Fruit fly (Drosophila melanogaster) whole organism, embryonic: Measurements from ENCODE around the gene ATPsynD.

Source experiments
- CG1024 ChIP-seq: fragments of 200-800 bp; sonication (Bioruptor generic); IDR thresholded peaks from 2 replicates; pipeline ENCODE4 v1.3.6; 2022; ENCODE audit warnings: missing biosample characterization, missing genetic modification characterization
- CG10267 ChIP-seq: fragments of 200-800 bp; sonication (Bioruptor generic); optimal IDR thresholded peaks from 2 replicates; lab custom pipeline; 2018; ENCODE audit warnings: missing biosample characterization, mild to moderate bottlenecking, missing genetic modification characterization, moderate library complexity
- CG10321 ChIP-seq: fragments of 200-800 bp; sonication (Bioruptor generic); IDR thresholded peaks from 2 replicates; pipeline ENCODE4 v1.3.6; 2022; ENCODE audit warnings: missing biosample characterization, missing genetic modification characterization
- CG10431 ChIP-seq: fragments of 200-800 bp; sonication (Bioruptor generic); optimal IDR thresholded peaks from 3 replicates; lab custom pipeline; 2018; ENCODE audit warnings: missing biosample characterization, mild to moderate bottlenecking, missing genetic modification characterization
- CG11695 ChIP-seq: fragments of 200-800 bp; sonication (Bioruptor generic); IDR thresholded peaks from 3 replicates; pipeline ENCODE4 v1.3.6; 2022; ENCODE audit warnings: missing biosample characterization, missing genetic modification characterization
- CG11696 ChIP-seq: fragments of 200-800 bp; sonication (Bioruptor generic); IDR thresholded peaks from 2 replicates; pipeline ENCODE4 v1.3.6; 2022; ENCODE audit warnings: missing biosample characterization, missing genetic modification characterization
- CG11723 ChIP-seq: fragments of 200-800 bp; sonication (Bioruptor generic); optimal IDR thresholded peaks from 2 replicates; lab custom pipeline; 2017; ENCODE audit warnings: missing biosample characterization, mild to moderate bottlenecking, missing genetic modification characterization
- CG15696 ChIP-seq: fragments of 200-800 bp; sonication (Bioruptor generic); optimal IDR thresholded peaks from 2 replicates; lab custom pipeline; 2019; ENCODE audit warnings: missing biosample characterization, mild to moderate bottlenecking, missing genetic modification characterization, moderate library complexity
- CG1602 ChIP-seq: fragments of 200-800 bp; sonication (Bioruptor generic); optimal IDR thresholded peaks from 3 replicates; lab custom pipeline; 2016; ENCODE audit warnings: missing biosample characterization, missing genetic modification characterization
- CG1647 ChIP-seq: fragments of 200-800 bp; sonication (Bioruptor generic); optimal IDR thresholded peaks from 3 replicates; lab custom pipeline; 2016; ENCODE audit warnings: missing biosample characterization, missing genetic modification characterization
- CG18011 ChIP-seq: fragments of 200-800 bp; sonication (Bioruptor generic); optimal IDR thresholded peaks from 2 replicates; lab custom pipeline; 2017; ENCODE audit warnings: missing biosample characterization, missing genetic modification characterization, mild to moderate bottlenecking, moderate library complexity, missing genotype
- CG18599 ChIP-seq: fragments of 200-800 bp; sonication (Bioruptor generic); optimal IDR thresholded peaks from 3 replicates; lab custom pipeline; 2017; ENCODE audit warnings: missing biosample characterization, missing genetic modification characterization, mild to moderate bottlenecking, moderate library complexity, missing genetic modification reagents
- CG2120 ChIP-seq: fragments of 200-800 bp; sonication (Bioruptor generic); optimal IDR thresholded peaks from 3 replicates; lab custom pipeline; 2016; ENCODE audit warnings: missing biosample characterization, missing genetic modification characterization
- CG2712 ChIP-seq: fragments of 200-800 bp; optimal IDR thresholded peaks from 3 replicates; lab custom pipeline; 2019; ENCODE audit warnings: missing biosample characterization, mild to moderate bottlenecking, missing genetic modification characterization, moderate library complexity
- CG34376 ChIP-seq: fragments of 200-800 bp; sonication (Bioruptor generic); optimal IDR thresholded peaks from 2 replicates; lab custom pipeline; 2018; ENCODE audit warnings: missing biosample characterization, mild to moderate bottlenecking, missing genetic modification characterization
- CG42726 ChIP-seq: fragments of 200-800 bp; sonication (Bioruptor generic); IDR thresholded peaks from 2 replicates; pipeline ENCODE4 v1.3.6; 2022; ENCODE audit warnings: missing biosample characterization, missing genetic modification characterization; ENCODE audit not compliant: partially characterized antibody
- CG4328 ChIP-seq: fragments of 200-800 bp; sonication (Bioruptor generic); optimal IDR thresholded peaks from 3 replicates; lab custom pipeline; 2017; ENCODE audit warnings: missing biosample characterization, missing genetic modification reagents, missing genetic modification characterization
- CG8089 ChIP-seq: fragments of 200-800 bp; sonication (Bioruptor generic); optimal IDR thresholded peaks from 3 replicates; lab custom pipeline; 2016; ENCODE audit warnings: missing biosample characterization, missing genetic modification characterization
- CG8281 ChIP-seq: fragments of 200-800 bp; sonication (Bioruptor generic); optimal IDR thresholded peaks from 2 replicates; lab custom pipeline; 2018; ENCODE audit warnings: missing biosample characterization, mild to moderate bottlenecking, missing genetic modification characterization, moderate library complexity
- CG8944 ChIP-seq: fragments of 200-800 bp; sonication (Bioruptor generic); optimal IDR thresholded peaks from 3 replicates; lab custom pipeline; 2016; ENCODE audit warnings: missing biosample characterization, missing genetic modification characterization
- CG9876 ChIP-seq: fragments of 200-800 bp; sonication (Bioruptor generic); optimal IDR thresholded peaks from 2 replicates; lab custom pipeline; 2016; ENCODE audit warnings: missing biosample characterization, missing genetic modification characterization
- Camta ChIP-seq: fragments of 200-800 bp; sonication (Bioruptor generic); optimal IDR thresholded peaks from 2 replicates; lab custom pipeline; 2016; ENCODE audit warnings: missing biosample characterization, missing genetic modification characterization
- Hey ChIP-seq: fragments of 200-800 bp; sonication (Bioruptor generic); optimal IDR thresholded peaks from 3 replicates; lab custom pipeline; 2018; ENCODE audit warnings: missing biosample characterization, mild to moderate bottlenecking, missing genetic modification characterization
- HmgD ChIP-seq: fragments of 200-800 bp; sonication (Bioruptor generic); optimal IDR thresholded peaks from 3 replicates; lab custom pipeline; 2016; ENCODE audit warnings: missing biosample characterization, missing genetic modification characterization
- Jarid2 ChIP-seq: fragments of 200-800 bp; sonication (Bioruptor generic); optimal IDR thresholded peaks from 3 replicates; lab custom pipeline; 2017; ENCODE audit warnings: mild to moderate bottlenecking, missing biosample characterization, missing genetic modification reagents, missing genetic modification characterization
- Med ChIP-seq: fragments of 200-800 bp; sonication (Bioruptor generic); peaks from one replicate; lab custom pipeline; 2016; ENCODE audit warnings: missing biosample characterization, missing genetic modification characterization, mild to moderate bottlenecking, inconsistent platforms, moderate library complexity
- Myb ChIP-seq: fragments of 200-800 bp; sonication (Bioruptor generic); optimal IDR thresholded peaks from 2 replicates; lab custom pipeline; 2016; ENCODE audit warnings: missing biosample characterization, missing genetic modification characterization
- NC2β ChIP-seq: fragments of 200-800 bp; sonication (Bioruptor generic); optimal IDR thresholded peaks from 2 replicates; lab custom pipeline; 2016; ENCODE audit warnings: missing biosample characterization, missing genetic modification characterization
- Nf-YB ChIP-seq: fragments of 200-800 bp; sonication (Bioruptor generic); optimal IDR thresholded peaks from 3 replicates; lab custom pipeline; 2019; ENCODE audit warnings: missing biosample characterization, mild to moderate bottlenecking, missing genetic modification characterization, moderate library complexity
- Opbp ChIP-seq: fragments of 200-800 bp; sonication (Bioruptor generic); IDR thresholded peaks from 3 replicates; pipeline ENCODE4 v1.3.6; 2022; ENCODE audit warnings: missing biosample characterization, missing genetic modification characterization; ENCODE audit not compliant: partially characterized antibody
- Rx ChIP-seq: fragments of 200-800 bp; sonication (Bioruptor generic); IDR thresholded peaks from 2 replicates; pipeline ENCODE4 v1.3.6; 2022; ENCODE audit warnings: missing biosample characterization, missing genetic modification characterization
- aop ChIP-seq: fragments of 200-800 bp; sonication (Bioruptor generic); IDR thresholded peaks from 2 replicates; pipeline ENCODE4 v1.3.6; 2022; ENCODE audit warnings: missing biosample characterization, missing genetic modification characterization
- bab2 ChIP-seq: fragments of 200-800 bp; sonication (Bioruptor generic); optimal IDR thresholded peaks from 2 replicates; lab custom pipeline; 2016; ENCODE audit warnings: missing biosample characterization, missing genetic modification characterization
- bbx ChIP-seq: fragments of 200-800 bp; sonication (Bioruptor generic); IDR thresholded peaks from 2 replicates; pipeline ENCODE4 v1.3.6; 2022; ENCODE audit warnings: missing biosample characterization, missing genetic modification characterization; ENCODE audit not compliant: partially characterized antibody
- chif ChIP-seq, 2 experiments: fragments of 200-800 bp; sonication (Bioruptor generic); optimal IDR thresholded peaks; 3 replicates each; lab custom pipeline; 2016; ENCODE audit warnings: missing biosample characterization in 2 of 2, missing genetic modification characterization in 2 of 2
- dimm ChIP-seq: fragments of 200-800 bp; sonication (Bioruptor generic); IDR thresholded peaks from 2 replicates; pipeline ENCODE4 v1.3.6; 2022; ENCODE audit warnings: missing biosample characterization, missing genetic modification characterization
- fd64A ChIP-seq: fragments of 200-800 bp; sonication (Bioruptor generic); optimal IDR thresholded peaks from 3 replicates; lab custom pipeline; 2018; ENCODE audit warnings: missing biosample characterization, mild to moderate bottlenecking, missing genetic modification characterization
- ftz-f1 ChIP-seq: fragments of 200-800 bp; sonication (Bioruptor generic); optimal IDR thresholded peaks from 2 replicates; lab custom pipeline; 2016; ENCODE audit warnings: missing biosample characterization, missing genetic modification characterization
- gcm2 ChIP-seq: fragments of 200-800 bp; sonication (Bioruptor generic); optimal IDR thresholded peaks from 2 replicates; lab custom pipeline; 2016; ENCODE audit warnings: missing biosample characterization, missing genetic modification characterization
- grau ChIP-seq: fragments of 200-800 bp; optimal IDR thresholded peaks from 3 replicates; lab custom pipeline; 2019; ENCODE audit warnings: missing biosample characterization, mild to moderate bottlenecking, missing genetic modification characterization, moderate library complexity
- gt ChIP-seq: fragments of 200-800 bp; sonication (Bioruptor generic); IDR thresholded peaks from 2 replicates; pipeline ENCODE4 v1.3.6; 2022; ENCODE audit warnings: missing biosample characterization, missing genetic modification characterization
- kni ChIP-seq: fragments of 200-800 bp; sonication (Bioruptor generic); optimal IDR thresholded peaks from 3 replicates; lab custom pipeline; 2017; ENCODE audit warnings: mild to moderate bottlenecking, missing biosample characterization, missing genetic modification reagents, missing genetic modification characterization
- lilli ChIP-seq: fragments of 200-800 bp; sonication (Bioruptor generic); optimal IDR thresholded peaks from 3 replicates; lab custom pipeline; 2016; ENCODE audit warnings: missing biosample characterization, missing genetic modification characterization
- pho ChIP-seq: fragments of 200-800 bp; sonication (Bioruptor generic); optimal IDR thresholded peaks from 2 replicates; lab custom pipeline; 2016; ENCODE audit warnings: missing biosample characterization, missing genetic modification characterization
- row ChIP-seq: fragments of 200-800 bp; sonication (Bioruptor generic); IDR thresholded peaks from 3 replicates; pipeline ENCODE4 v1.3.6; 2022; ENCODE audit warnings: missing biosample characterization, missing genetic modification characterization
- sd ChIP-seq: fragments of 200-800 bp; sonication (Bioruptor generic); optimal IDR thresholded peaks from 3 replicates; lab custom pipeline; 2018; ENCODE audit warnings: missing biosample characterization, mild to moderate bottlenecking, missing genetic modification characterization, moderate library complexity
- slp2 ChIP-seq: fragments of 200-800 bp; sonication (Bioruptor generic); optimal IDR thresholded peaks from 2 replicates; lab custom pipeline; 2016; ENCODE audit warnings: missing biosample characterization, missing genetic modification characterization
- tna ChIP-seq: fragments of 200-800 bp; sonication (Bioruptor generic); IDR thresholded peaks from 2 replicates; pipeline ENCODE4 v1.3.6; 2022; ENCODE audit warnings: missing biosample characterization, missing genetic modification characterization; ENCODE audit not compliant: partially characterized antibody
- trem ChIP-seq: fragments of 200-800 bp; optimal IDR thresholded peaks from 3 replicates; lab custom pipeline; 2019; ENCODE audit warnings: missing biosample characterization, mild to moderate bottlenecking, missing genetic modification characterization, moderate library complexity

Gene ATPsynD

dm6 chr3R:19096299-19097048, 1.7 kb downstream of the ATPsynD start, which contains the start of gene CG6040 (continued):
- TF ChIP-seq CG1602 (GFP tag; lab: Kevin White, UChicago) (peak; percentile 42), CG11695 (GFP tag; lab: Robert Waterston, UW) (no peak), CG10321 (GFP tag; lab: Robert Waterston, UW) (peak; percentile 52; the same call in 1 of the 2 replicates), Med (GFP tag; lab: Kevin White, UChicago) (peak; percentile 94), CG18599 (GFP tag; lab: Kevin White, UChicago) (peak; percentile 11), fd64A (GFP tag; lab: Kevin White, UChicago) (no peak), grau (peak; percentile 39), CG4328 (GFP tag; lab: Kevin White, UChicago) (no peak), CG8089 (peak; percentile 28), gt (GFP tag; lab: Robert Waterston, UW) (no peak), aop (GFP tag; lab: Robert Waterston, UW) (0 out of 2 replicates have a peak, but pooled peaks have one; percentile 12), Rx (GFP tag; lab: Robert Waterston, UW) (peak; percentile 41; the same call in 1 of the 2 replicates), Myb (GFP tag; lab: Kevin White, UChicago) (peak; percentile 85), HmgD (GFP tag; lab: Kevin White, UChicago) (peak; percentile 51), Nf-YB (GFP tag; lab: Kevin White, UChicago) (no peak), CG9876 (peak; percentile 41), CG34376 (GFP tag; lab: Kevin White, UChicago) (no peak), CG2120 (GFP tag; lab: Kevin White, UChicago) (peak; percentile 61), CG11696 (GFP tag; lab: Robert Waterston, UW) (no peak), lilli (peak; percentile 72), CG18011 (no peak), Opbp (0 out of 3 replicates have a peak, but pooled peaks have one; percentile 51), dimm (GFP tag; lab: Robert Waterston, UW) (no peak), bbx (GFP tag; lab: Robert Waterston, UW) (peak; percentile 68; the same call in 1 of the 2 replicates), Jarid2 (peak; percentile 87), CG10431 (GFP tag; lab: Kevin White, UChicago) (peak; percentile 7), Hey (no peak), CG1024 (GFP tag; lab: Robert Waterston, UW) (no peak), CG8281 (peak; percentile 88), kni (GFP tag; lab: Kevin White, UChicago) (no peak), CG10267 (tag; lab: Kevin White, UChicago) (peak; percentile 49), CG8944 (GFP tag; lab: Kevin White, UChicago) (peak; percentile 51), trem (tag; lab: Kevin White, UChicago) (peak; percentile 59), CG2712 (tag; lab: Kevin White, UChicago) (peak; percentile 37), row (GFP tag; lab: Robert Waterston, UW) (peak; percentile 16; the same call in 1 of the 3 replicates), CG42726 (no peak), chif (GFP tag; optimal IDR thresholded peaks at IDR 0.05; lab: Kevin White, UChicago) (peak; percentile 37 to 63), tna (0 out of 2 replicates have a peak, but pooled peaks have one; percentile 45), CG11723 (GFP tag; lab: Kevin White, UChicago) (peak; percentile 6), CG1647 (GFP tag; lab: Kevin White, UChicago) (peak; percentile 14), slp2 (peak; percentile 21), CG15696 (tag; lab: Kevin White, UChicago) (peak; percentile 37), NC2β (GFP tag; lab: Kevin White, UChicago) (peak; percentile 45), bab2 (GFP tag; lab: Kevin White, UChicago) (peak; percentile 37), gcm2 (GFP tag; lab: Kevin White, UChicago) (no peak), ftz-f1 (GFP tag; lab: Kevin White, UChicago) (peak; percentile 15), sd (peak; percentile 56), Camta (GFP tag; lab: Kevin White, UChicago) (peak; percentile 48), pho (GFP tag; lab: Kevin White, UChicago) (peak; percentile 64)
